Fruit fly (Drosophila melanogaster): ENCODE data around the gene Moe.
A peak's percentile ranks its signal among the peaks of the same experiment; 100 is the strongest.

Moe gene

DNA sequence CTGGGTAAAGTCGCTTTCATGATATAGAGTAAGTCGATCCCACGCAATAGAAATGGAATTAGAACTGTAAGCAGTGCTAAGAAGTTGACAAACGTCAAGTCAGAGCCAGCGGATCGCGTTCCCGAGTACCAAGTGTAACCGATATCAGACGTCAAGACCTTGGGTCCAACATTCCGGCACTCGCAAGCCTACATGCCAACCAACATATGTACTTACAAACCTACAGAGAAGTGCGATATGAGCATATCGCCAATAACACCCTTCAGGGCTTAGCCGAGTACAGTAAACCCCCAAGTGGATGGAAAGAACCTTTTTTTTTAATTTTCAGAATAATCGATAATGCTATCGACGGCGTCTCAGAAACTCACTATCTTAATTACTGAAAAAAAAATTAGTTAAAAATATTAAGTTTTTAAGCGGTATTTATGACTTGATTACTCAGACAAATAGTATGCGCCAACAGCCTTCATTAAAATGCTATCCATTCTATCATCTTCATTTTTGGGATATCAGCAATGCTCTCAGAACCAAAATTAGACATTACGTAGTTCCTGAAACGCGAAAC lies 5.6 kb downstream of the Moe start (continued):
- TF ChIP-seq Hr38 (GFP tag; optimal IDR thresholded peaks at IDR 0.05) (no peak), fkh (GFP tag; optimal IDR thresholded peaks at IDR 0.05) (no peak), fd59A (GFP tag; optimal IDR thresholded peaks at IDR 0.05) (no peak), Sox102F (GFP tag; optimal IDR thresholded peaks at IDR 0.05) (peak; percentile 28), CG6276 (GFP tag; optimal IDR thresholded peaks at IDR 0.05) (no peak), Met (GFP tag; optimal IDR thresholded peaks at IDR 0.05) (peak; percentile 22), Hr4 (GFP tag; optimal IDR thresholded peaks at IDR 0.05) (peak; percentile 24), acj6 (GFP tag; optimal IDR thresholded peaks at IDR 0.05) (no peak)

- TF ChIP-seq fkh (GFP tag; optimal IDR thresholded peaks at IDR 0.05) = peak; percentile 58
- TF ChIP-seq fd59A (GFP tag; optimal IDR thresholded peaks at IDR 0.05) = no peak
- peak; percentile 44 for TF ChIP-seq CG16779 (tag; optimal IDR thresholded peaks at IDR 0.05)
- TF ChIP-seq CG4318 (GFP tag; optimal IDR thresholded peaks at IDR 0.05) = peak; percentile 47
- peak; percentile 36 for TF ChIP-seq Ets96B (tag; optimal IDR thresholded peaks at IDR 0.05)
- no peak for TF ChIP-seq fd85E (GFP tag; optimal IDR thresholded peaks at IDR 0.05)
- TF ChIP-seq CG3919 (GFP tag; optimal IDR thresholded peaks at IDR 0.05) = peak; percentile 63
- peak; percentile 60 for TF ChIP-seq Smox (GFP tag; optimal IDR thresholded peaks at IDR 0.05)
- TF ChIP-seq ss (GFP tag; optimal IDR thresholded peaks at IDR 0.05) = peak; percentile 8 to 44
- TF ChIP-seq svp (GFP tag) = peak; percentile 82
- TF ChIP-seq CG34406 (GFP tag; optimal IDR thresholded peaks at IDR 0.05) = peak; percentile 60
- no peak for TF ChIP-seq spab (GFP tag; optimal IDR thresholded peaks at IDR 0.05)
- TF ChIP-seq acj6 (GFP tag; optimal IDR thresholded peaks at IDR 0.05) = peak; percentile 23
- TF ChIP-seq Hr39 (GFP tag; optimal IDR thresholded peaks at IDR 0.05) = peak; percentile 48
- TF ChIP-seq Eip93F (GFP tag; optimal IDR thresholded peaks at IDR 0.05) = no peak
- TF ChIP-seq CG6854 (GFP tag; optimal IDR thresholded peaks at IDR 0.05) = peak; percentile 43
- TF ChIP-seq Sox15 (GFP tag; optimal IDR thresholded peaks at IDR 0.05) = peak; percentile 26
- TF ChIP-seq CG10631 (GFP tag; optimal IDR thresholded peaks at IDR 0.05) = peak; percentile 37
- TF ChIP-seq Hr4 (GFP tag; optimal IDR thresholded peaks at IDR 0.05) = peak; percentile 71
- peak; percentile 64 for TF ChIP-seq achi (GFP tag; optimal IDR thresholded peaks at IDR 0.05)
- peak; percentile 82 for TF ChIP-seq Eip78C (GFP tag)
- TF ChIP-seq vri (GFP tag; optimal IDR thresholded peaks at IDR 0.05) = peak; percentile 71
- peak; percentile 40 for TF ChIP-seq dac (GFP tag; optimal IDR thresholded peaks at IDR 0.05)
- peak; percentile 64 for TF ChIP-seq Blimp-1 (GFP tag; optimal IDR thresholded peaks at IDR 0.05)
- TF ChIP-seq CG15336 (GFP tag; IDR thresholded peaks at IDR 0.05) = peak; percentile 71; the same call in 1 of the 2 replicates
- peak; percentile 57 for TF ChIP-seq topi (GFP tag; optimal IDR thresholded peaks at IDR 0.05)
- peak; percentile 41 for TF ChIP-seq Ets21C (GFP tag; optimal IDR thresholded peaks at IDR 0.05)
- TF ChIP-seq CG11294 (GFP tag; IDR thresholded peaks at IDR 0.05) = no peak
- peak; percentile 56 for TF ChIP-seq CG10669 (GFP tag; optimal IDR thresholded peaks at IDR 0.05)
- peak; percentile 57 for TF ChIP-seq CG6276 (GFP tag; optimal IDR thresholded peaks at IDR 0.05)
- peak; percentile 32 for TF ChIP-seq Sox102F (GFP tag; optimal IDR thresholded peaks at IDR 0.05)
- peak; percentile 15 for TF ChIP-seq Eip75B (GFP tag; optimal IDR thresholded peaks at IDR 0.05)
- peak; percentile 51 for TF ChIP-seq Sox14 (GFP tag; optimal IDR thresholded peaks at IDR 0.05)
- TF ChIP-seq CG1621 (tag; optimal IDR thresholded peaks at IDR 0.05) = peak; percentile 1
- TF ChIP-seq eg (GFP tag; IDR thresholded peaks at IDR 0.05) = peak; percentile 73
- TF ChIP-seq lz (GFP tag; optimal IDR thresholded peaks at IDR 0.05) = peak; percentile 59
- peak; percentile 44 for TF ChIP-seq CG31627 (GFP tag; optimal IDR thresholded peaks at IDR 0.05)
- no peak for TF ChIP-seq Gug (GFP tag; IDR thresholded peaks at IDR 0.05)
- peak; percentile 59 for TF ChIP-seq Met (GFP tag; optimal IDR thresholded peaks at IDR 0.05)
- peak; percentile 66 for TF ChIP-seq OdsH (GFP tag; optimal IDR thresholded peaks at IDR 0.05)
- peak; percentile 31 for TF ChIP-seq CG11902 (GFP tag; optimal IDR thresholded peaks at IDR 0.05)
- TF ChIP-seq CG8319 (GFP tag; optimal IDR thresholded peaks at IDR 0.05) = no peak
- TF ChIP-seq CG3032 (tag; optimal IDR thresholded peaks at IDR 0.05) = peak; percentile 16
- peak; percentile 65 for TF ChIP-seq esn (GFP tag; optimal IDR thresholded peaks at IDR 0.05)
- TF ChIP-seq CG11762 (GFP tag; optimal IDR thresholded peaks at IDR 0.05; ENCODE audit: insufficient read depth) = no peak
- TF ChIP-seq CG32006 (GFP tag; optimal IDR thresholded peaks at IDR 0.05) = peak; percentile 74
These were observed 6.4 kb downstream of the Moe start for dm6 chrX:8891565-8892276.

All from whole organism, prepupa.